Fruit fly (Drosophila melanogaster): Measurements from ENCODE around the gene PTPMT1.

PTPMT1 gene

DNA sequence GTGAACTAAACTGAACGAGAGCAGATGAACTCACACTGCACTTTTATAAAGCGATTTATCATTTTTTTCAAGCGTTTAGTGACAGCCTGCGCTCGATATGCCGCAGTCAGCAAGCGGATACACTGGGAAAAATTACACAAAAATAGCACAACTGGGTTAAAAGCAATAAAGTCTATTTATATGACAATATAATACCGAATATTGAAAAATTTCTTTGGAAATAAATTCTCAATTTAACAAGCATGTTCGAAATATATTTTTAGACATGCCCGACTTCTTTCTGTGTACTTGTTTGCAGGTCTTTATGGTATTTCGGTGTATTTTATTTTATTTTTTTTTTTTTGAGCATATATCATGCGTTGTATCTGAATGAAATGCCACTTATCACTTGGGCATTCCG, 44.2 kb upstream of the PTPMT1 start (continued):
- peak; percentile 60 for TF ChIP-seq Camta (GFP tag; optimal IDR thresholded peaks at IDR 0.05)
- TF ChIP-seq CG34224 (GFP tag; IDR thresholded peaks at IDR 0.05; ENCODE audit: partially characterized antibody) = no peak
- TF ChIP-seq tup (GFP tag; optimal IDR thresholded peaks at IDR 0.05) = no peak
- TF ChIP-seq sr (GFP tag; IDR thresholded peaks at IDR 0.05) = no peak
- TF ChIP-seq lilli (GFP tag; optimal IDR thresholded peaks at IDR 0.05) = peak; percentile 49
- TF ChIP-seq CG11560 (tag; IDR thresholded peaks at IDR 0.05) = no peak
- TF ChIP-seq Atf6 (GFP tag; IDR thresholded peaks at IDR 0.05) = peak; percentile 53; the same call in 1 of the 2 replicates
- peak; percentile 64 for TF ChIP-seq lab (GFP tag; optimal IDR thresholded peaks at IDR 0.05)
- no peak for TF ChIP-seq pita (GFP tag; optimal IDR thresholded peaks at IDR 0.05)
- no peak for TF ChIP-seq luna (GFP tag; optimal IDR thresholded peaks at IDR 0.05)
- peak; percentile 50 for TF ChIP-seq E2f1 (GFP tag; IDR thresholded peaks at IDR 0.05)
- TF ChIP-seq tgo (GFP tag; IDR thresholded peaks at IDR 0.05) = peak; percentile 69
- TF ChIP-seq CG6765 (GFP tag; optimal IDR thresholded peaks at IDR 0.05) = no peak
- TF ChIP-seq hkb (optimal IDR thresholded peaks at IDR 0.05) = no peak
- TF ChIP-seq hkb (GFP tag; IDR thresholded peaks at IDR 0.05) = peak; percentile 63
- TF ChIP-seq so (GFP tag; IDR thresholded peaks at IDR 0.05) = peak; percentile 80; the same call in 2 of the 3 replicates
- peak; percentile 13 for TF ChIP-seq ab (GFP tag; optimal IDR thresholded peaks at IDR 0.05)
- TF ChIP-seq CG13296 (GFP tag; optimal IDR thresholded peaks at IDR 0.05) = peak; percentile 11
- no peak for TF ChIP-seq sima (GFP tag; optimal IDR thresholded peaks at IDR 0.05)
- 0 out of 2 replicates have a peak, but pooled peaks have one; percentile 13 for TF ChIP-seq aop (GFP tag; IDR thresholded peaks at IDR 0.05)
- TF ChIP-seq CG4360 (GFP tag; IDR thresholded peaks at IDR 0.05) = peak; percentile 28; the same call in 1 of the 2 replicates
- no peak for TF ChIP-seq BtbVII (GFP tag; optimal IDR thresholded peaks at IDR 0.05)
- peak; percentile 71 for TF ChIP-seq tin (GFP tag; optimal IDR thresholded peaks at IDR 0.05)
- peak; percentile 34 for TF ChIP-seq CG13123 (GFP tag; optimal IDR thresholded peaks at IDR 0.05)
- peak; percentile 77 for TF ChIP-seq lbe (GFP tag; optimal IDR thresholded peaks at IDR 0.05)
- no peak for TF ChIP-seq CG14050 (GFP tag; IDR thresholded peaks at IDR 0.05)
- TF ChIP-seq CG6254 (GFP tag; optimal IDR thresholded peaks at IDR 0.05) = peak; percentile 46
- TF ChIP-seq CG43689 (GFP tag; IDR thresholded peaks at IDR 0.05) = peak; percentile 27; the same call in 1 of the 2 replicates
- peak; percentile 69 for TF ChIP-seq Blimp-1 (GFP tag; optimal IDR thresholded peaks at IDR 0.05)
- TF ChIP-seq CG11695 (GFP tag; IDR thresholded peaks at IDR 0.05) = peak; percentile 39; the same call in 1 of the 3 replicates
- TF ChIP-seq CG10147 (GFP tag; optimal IDR thresholded peaks at IDR 0.05) = no peak
- TF ChIP-seq lmd (GFP tag; IDR thresholded peaks at IDR 0.05) = 0 out of 2 replicates have a peak, but pooled peaks have one; percentile 13
- no peak for TF ChIP-seq Dip2 (GFP tag; IDR thresholded peaks at IDR 0.05)
- peak; percentile 4 for TF ChIP-seq Deaf1 (tag; optimal IDR thresholded peaks at IDR 0.05)
- TF ChIP-seq ssp (GFP tag; IDR thresholded peaks at IDR 0.05) = 0 out of 2 replicates have a peak, but pooled peaks have one; percentile 24
- no peak for TF ChIP-seq CG3995 (GFP tag; optimal IDR thresholded peaks at IDR 0.05)
- TF ChIP-seq CG11504 (tag; optimal IDR thresholded peaks at IDR 0.05) = peak; percentile 65
- TF ChIP-seq ato (GFP tag; IDR thresholded peaks at IDR 0.05; ENCODE audit: partially characterized antibody) = no peak
- peak; percentile 57 for TF ChIP-seq Lim3 (GFP tag; IDR thresholded peaks at IDR 0.05)
- no peak for TF ChIP-seq Kr (GFP tag; optimal IDR thresholded peaks at IDR 0.05)
- TF ChIP-seq psq (GFP tag; optimal IDR thresholded peaks at IDR 0.05) = no peak
- peak; percentile 17 for TF ChIP-seq ind (GFP tag; optimal IDR thresholded peaks at IDR 0.05)
- 0 out of 2 replicates have a peak, but pooled peaks have one; percentile 13 for TF ChIP-seq Rx (GFP tag; IDR thresholded peaks at IDR 0.05)
- peak; percentile 75 for TF ChIP-seq CG15696 (tag; optimal IDR thresholded peaks at IDR 0.05)
- TF ChIP-seq prd (optimal IDR thresholded peaks at IDR 0.05) = no peak
- peak; percentile 77 for TF ChIP-seq prd (GFP tag; IDR thresholded peaks at IDR 0.05)
- peak; percentile 51 for TF ChIP-seq Dad (GFP tag; optimal IDR thresholded peaks at IDR 0.05)
- TF ChIP-seq pros (GFP tag; optimal IDR thresholded peaks at IDR 0.05) = no peak
- peak; percentile 7 for TF ChIP-seq fu2 (GFP tag; optimal IDR thresholded peaks at IDR 0.05)
- TF ChIP-seq CG16815 (GFP tag; optimal IDR thresholded peaks at IDR 0.05) = peak; percentile 47
- no peak for TF ChIP-seq mld (GFP tag; IDR thresholded peaks at IDR 0.05; ENCODE audit: partially characterized antibody)
- TF ChIP-seq bab2 (GFP tag; optimal IDR thresholded peaks at IDR 0.05) = peak; percentile 56
